Worm (Caenorhabditis elegans) whole organism, L4/young adult: Measurements from ENCODE around the gene C30H6.8.

Experiments
- W03F9.2 ChIP-seq: fragments of 150-350 bp; optimal IDR thresholded peaks from 2 replicates; lab custom pipeline; 2014; ENCODE audit warnings: missing biosample characterization, missing genetic modification characterization
- dao-5 ChIP-seq: sonication (generic microtip); optimal IDR thresholded peaks from 2 replicates; lab custom pipeline; 2016; ENCODE audit warnings: missing genotype, missing genetic modification characterization, moderate library complexity, missing compliant biosample characterization
- him-1 ChIP-seq: sonication (generic microtip); optimal IDR thresholded peaks from 2 replicates; lab custom pipeline; 2016; ENCODE audit warnings: missing genotype, missing genetic modification reagents, missing genetic modification characterization, missing compliant biosample characterization

ce11 chrIV:17431287-17431686 is 49.2 kb downstream of the C30H6.8 start, which contains the start of gene lact-6:
- TF ChIP-seq him-1 (tag; lab: Kevin White, UChicago) (no peak), dao-5 (tag; lab: Kevin White, UChicago) (no peak), W03F9.2 (tag; lab: Kevin White, UChicago) (no peak)
